Worm (Caenorhabditis elegans) whole organism, young adult: ENCODE measurements around the gene C49F8.14.
A peak's percentile ranks its signal among the peaks of the same experiment; 100 is the strongest.

Experiments
- B0261.1 ChIP-seq: sonication (generic microtip); optimal IDR thresholded peaks from 2 replicates; lab custom pipeline; 2016; ENCODE audit warnings: mild to moderate bottlenecking, missing genetic modification characterization, moderate library complexity, missing compliant biosample characterization
- D2030.7 ChIP-seq: fragments of 200-800 bp; sonication (Bioruptor generic); IDR thresholded peaks from 2 replicates; pipeline ENCODE4 v1.3.6; 2022; ENCODE audit warnings: missing genetic modification reagents, missing genetic modification characterization, missing compliant biosample characterization
- F10E7.11 ChIP-seq: sonication (generic microtip); optimal IDR thresholded peaks from 2 replicates; lab custom pipeline; 2017; ENCODE audit warnings: mild to moderate bottlenecking, missing genetic modification characterization, moderate library complexity, missing compliant biosample characterization
- F22D6.2 ChIP-seq: sonication (generic microtip); optimal IDR thresholded peaks from 2 replicates; lab custom pipeline; 2016; ENCODE audit warnings: mild to moderate bottlenecking, missing genetic modification characterization, missing compliant biosample characterization
- F52B5.7 ChIP-seq: sonication (generic microtip); optimal IDR thresholded peaks from 2 replicates; lab custom pipeline; 2016; ENCODE audit warnings: mild to moderate bottlenecking, missing genetic modification characterization, missing compliant biosample characterization
- K11D2.4 ChIP-seq: fragments of 200-800 bp; sonication (Bioruptor generic); IDR thresholded peaks from 2 replicates; pipeline ENCODE4 v1.3.6; 2022; ENCODE audit warnings: missing genetic modification reagents, missing genetic modification characterization, missing compliant biosample characterization
- Y53F4B.3 ChIP-seq: fragments of 200-800 bp; sonication (Bioruptor generic); IDR thresholded peaks from 2 replicates; pipeline ENCODE4 v1.3.6; 2022; ENCODE audit warnings: missing genetic modification reagents, missing genetic modification characterization, missing compliant biosample characterization
- Y53G8AR.9 ChIP-seq: fragments of 200-800 bp; sonication (Bioruptor generic); conservative IDR thresholded peaks from 2 replicates; pipeline ENCODE4 v1.3.6; 2022; ENCODE audit warnings: missing genetic modification reagents, missing genetic modification characterization, missing compliant biosample characterization
- Y56A3A.18 ChIP-seq: fragments of 200-800 bp; sonication (Bioruptor generic); IDR thresholded peaks from 2 replicates; pipeline ENCODE4 v1.3.6; 2022; ENCODE audit warnings: missing genetic modification reagents, missing genetic modification characterization, missing compliant biosample characterization
- ZK185.1 ChIP-seq: sonication (generic microtip); optimal IDR thresholded peaks from 2 replicates; lab custom pipeline; 2016; ENCODE audit warnings: mild to moderate bottlenecking, missing genetic modification characterization, missing compliant biosample characterization; ENCODE audit not compliant: poor library complexity, severe bottlenecking
- aptf-3 ChIP-seq: fragments of 200-800 bp; sonication (Bioruptor generic); IDR thresholded peaks from 2 replicates; pipeline ENCODE4 v1.3.6; 2022; ENCODE audit warnings: missing genetic modification characterization, missing compliant biosample characterization
- atf-7 ChIP-seq: sonication (generic microtip); optimal IDR thresholded peaks from 2 replicates; lab custom pipeline; 2017; ENCODE audit warnings: mild to moderate bottlenecking, missing genetic modification characterization, missing compliant biosample characterization
- attf-3 ChIP-seq: fragments of 200-800 bp; sonication (Bioruptor generic); conservative IDR thresholded peaks from 2 replicates; pipeline ENCODE4 v1.3.6; 2022; ENCODE audit warnings: missing genetic modification reagents, missing genetic modification characterization, missing compliant biosample characterization
- attf-5 ChIP-seq: fragments of 200-800 bp; sonication (Bioruptor generic); optimal IDR thresholded peaks from 2 replicates; lab custom pipeline; 2018; ENCODE audit warnings: mild to moderate bottlenecking, missing genetic modification characterization, missing compliant biosample characterization
- cebp-1 ChIP-seq, 2 experiments: fragments of 200-800 bp in 1 of 2; sonication (Bioruptor generic) in 1 of 2; sonication (generic microtip) in 1 of 2; IDR thresholded peaks in 1 of 2; optimal IDR thresholded peaks in 1 of 2; 2 replicates each; pipeline versions ENCODE4 v1.3.6 to Lab custom; 2017 to 2022; ENCODE audit warnings: missing compliant biosample characterization in 2 of 2, missing genetic modification characterization in 2 of 2, mild to moderate bottlenecking in 1 of 2, missing genetic modification reagents in 1 of 2, moderate library complexity in 1 of 2
- die-1 ChIP-seq: sonication (generic microtip); optimal IDR thresholded peaks from 2 replicates; lab custom pipeline; 2016; ENCODE audit warnings: missing genotype, mild to moderate bottlenecking, missing genetic modification characterization, missing compliant biosample characterization
- efl-1 ChIP-seq: fragments of 150-350 bp; optimal IDR thresholded peaks from 2 replicates; lab custom pipeline; 2014; ENCODE audit warnings: missing biosample characterization, missing genetic modification reagents, missing genetic modification characterization
- egl-18 ChIP-seq: fragments of 200-800 bp; sonication (Bioruptor generic); IDR thresholded peaks from 2 replicates; pipeline ENCODE4 v1.3.6; 2022; ENCODE audit warnings: missing genetic modification reagents, missing genetic modification characterization, missing compliant biosample characterization
- hmg-1.2 ChIP-seq: fragments of 200-800 bp; sonication (Bioruptor generic); IDR thresholded peaks from 2 replicates; pipeline ENCODE4 v1.3.6; 2022; ENCODE audit warnings: missing genetic modification reagents, missing genetic modification characterization, missing compliant biosample characterization
- hsf-1 ChIP-seq: fragments of 200-800 bp; sonication (Bioruptor generic); IDR thresholded peaks from 2 replicates; pipeline ENCODE4 v1.3.6; 2022; ENCODE audit warnings: missing genetic modification reagents, missing genetic modification characterization, missing compliant biosample characterization
- lag-1 ChIP-seq: fragments of 200-800 bp; sonication (Bioruptor generic); IDR thresholded peaks from 2 replicates; pipeline ENCODE4 v1.3.6; 2022; ENCODE audit warnings: missing genetic modification reagents, missing genetic modification characterization, missing compliant biosample characterization
- let-526 ChIP-seq: fragments of 200-800 bp; sonication (Bioruptor generic); IDR thresholded peaks from 2 replicates; pipeline ENCODE4 v1.3.6; 2022; ENCODE audit warnings: missing genetic modification reagents, missing genetic modification characterization, missing compliant biosample characterization
- let-607 ChIP-seq, 2 experiments: fragments of 200-800 bp in 1 of 2; sonication (Bioruptor generic) in 1 of 2; sonication (generic microtip) in 1 of 2; optimal IDR thresholded peaks; 2 replicates each; lab custom pipeline; 2016 to 2018; ENCODE audit warnings: mild to moderate bottlenecking in 2 of 2, missing compliant biosample characterization in 2 of 2, missing genetic modification characterization in 2 of 2, moderate library complexity in 2 of 2, missing genotype in 1 of 2
- lin-26 ChIP-seq: fragments of 200-800 bp; sonication (Bioruptor generic); IDR thresholded peaks from 2 replicates; pipeline ENCODE4 v1.3.6; 2022; ENCODE audit warnings: missing genetic modification reagents, missing genetic modification characterization, missing compliant biosample characterization
- lin-40 ChIP-seq: sonication (generic microtip); optimal IDR thresholded peaks from 2 replicates; lab custom pipeline; 2016; ENCODE audit warnings: missing genetic modification characterization, mild to moderate bottlenecking, missing compliant biosample characterization, missing genotype, missing genetic modification reagents
- lir-1 ChIP-seq: fragments of 200-800 bp; sonication (Bioruptor generic); conservative IDR thresholded peaks from 2 replicates; pipeline ENCODE4 v1.3.6; 2022; ENCODE audit warnings: missing genetic modification reagents, missing genetic modification characterization, missing compliant biosample characterization
- lsy-27 ChIP-seq: sonication (generic microtip); optimal IDR thresholded peaks from 2 replicates; lab custom pipeline; 2017; ENCODE audit warnings: missing genetic modification characterization, mild to moderate bottlenecking, missing compliant biosample characterization, antibody characterized with exemption, missing genotype, borderline replicate concordance; ENCODE audit not compliant: insufficient read depth
- madf-3 ChIP-seq: fragments of 200-800 bp; sonication (Bioruptor generic); IDR thresholded peaks from 2 replicates; pipeline ENCODE4 v1.3.6; 2022; ENCODE audit warnings: missing genetic modification reagents, missing genetic modification characterization, missing compliant biosample characterization
- madf-6 ChIP-seq: fragments of 200-800 bp; sonication (Bioruptor generic); IDR thresholded peaks from 2 replicates; pipeline ENCODE4 v1.3.6; 2022; ENCODE audit warnings: missing genetic modification reagents, missing genetic modification characterization, missing compliant biosample characterization
- mcd-1 ChIP-seq: fragments of 200-800 bp; sonication (Bioruptor generic); IDR thresholded peaks from 2 replicates; pipeline ENCODE4 v1.3.6; 2022; ENCODE audit warnings: missing genetic modification reagents, missing genetic modification characterization, missing compliant biosample characterization
- nfya-1 ChIP-seq: sonication (generic microtip); optimal IDR thresholded peaks from 2 replicates; lab custom pipeline; 2017; ENCODE audit warnings: antibody characterized with exemption, missing compliant biosample characterization, missing genetic modification characterization, borderline replicate concordance; ENCODE audit not compliant: insufficient read depth
- rcor-1 ChIP-seq: fragments of 200-800 bp; sonication (Bioruptor generic); IDR thresholded peaks from 2 replicates; pipeline ENCODE4 v1.3.6; 2022; ENCODE audit warnings: missing genetic modification reagents, missing genetic modification characterization, missing compliant biosample characterization
- rec-8 ChIP-seq, 2 experiments: sonication (generic microtip); optimal IDR thresholded peaks; 2 replicates each; lab custom pipeline; 2016; ENCODE audit warnings: mild to moderate bottlenecking in 2 of 2, missing genetic modification characterization in 2 of 2, missing genetic modification reagents in 2 of 2, missing genotype in 2 of 2, missing biosample characterization in 1 of 2, missing compliant biosample characterization in 1 of 2, moderate library complexity in 1 of 2
- snpc-4 ChIP-seq, 5 experiments: fragments of 150-350 bp in 1 of 5; sonication (generic microtip) in 4 of 5; optimal IDR thresholded peaks; 2 replicates each; lab custom pipeline; 2014 to 2018; ENCODE audit warnings: missing genetic modification characterization in 5 of 5, missing biosample characterization in 3 of 5, antibody characterized with exemption in 2 of 5, mild to moderate bottlenecking in 2 of 5, missing compliant biosample characterization in 2 of 5, missing genotype in 2 of 5, moderate library complexity in 2 of 5, missing genetic modification reagents in 1 of 5
- tbp1 ChIP-seq: fragments of 200-800 bp; sonication (Bioruptor generic); optimal IDR thresholded peaks from 2 replicates; lab custom pipeline; 2018; ENCODE audit warnings: mild to moderate bottlenecking, missing genetic modification characterization, missing compliant biosample characterization
- tlf-1 ChIP-seq: fragments of 200-800 bp; sonication (Bioruptor generic); optimal IDR thresholded peaks from 2 replicates; lab custom pipeline; 2018; ENCODE audit warnings: mild to moderate bottlenecking, missing genetic modification characterization, missing compliant biosample characterization
- unc-62 ChIP-seq: fragments of 150-350 bp; optimal IDR thresholded peaks from 2 replicates; lab custom pipeline; 2014; ENCODE audit warnings: missing biosample characterization, missing genetic modification reagents, missing genetic modification characterization
- zfh-2 ChIP-seq: fragments of 200-800 bp; sonication (Bioruptor generic); conservative IDR thresholded peaks from 2 replicates; pipeline ENCODE4 v1.3.6; 2022; ENCODE audit warnings: missing genetic modification reagents, missing genetic modification characterization, missing compliant biosample characterization

C49F8.14 gene

ce11 chrX:13399221-13399620 is 22.5 kb upstream of the C49F8.14 start, which contains the start of gene F02C12.2:
Gene F02C12.2 (minus strand): TSS chrX:13399321.
- no peak for TF ChIP-seq lag-1
- TF ChIP-seq madf-6 (GFP tag; lab: Robert Waterston, UW) = no peak
- no peak for TF ChIP-seq hsf-1
- no peak for TF ChIP-seq unc-62
- no peak for TF ChIP-seq lir-1 (GFP tag; lab: Robert Waterston, UW)
- TF ChIP-seq let-526 = no peak
- no peak for TF ChIP-seq nfya-1 (tag; lab: Kevin White, UChicago)
- TF ChIP-seq tbp1 = no peak
- TF ChIP-seq F10E7.11 (tag; lab: Kevin White, UChicago) = no peak

DNA sequence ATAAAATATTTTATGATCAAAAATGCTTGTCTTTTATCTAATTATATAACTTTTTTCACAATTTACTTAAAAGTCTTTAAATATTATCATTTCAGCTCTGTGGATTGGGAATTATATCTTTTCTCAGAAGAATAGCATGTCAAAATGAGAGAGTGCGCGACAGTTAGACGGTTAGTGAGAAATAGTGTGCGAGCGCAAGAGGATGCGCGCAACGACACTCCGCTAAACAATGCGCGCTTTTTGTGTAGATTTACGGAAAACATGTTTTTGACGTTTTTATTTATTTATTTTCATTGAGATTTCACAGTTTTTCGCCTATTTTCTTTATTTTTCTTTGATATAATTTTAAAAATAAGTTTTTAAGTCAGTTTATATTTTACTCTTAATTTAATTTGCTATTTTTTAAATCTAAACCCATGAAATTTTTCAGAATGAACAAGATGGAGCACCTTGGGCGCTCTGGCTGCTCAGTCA is 19.8 kb upstream of the C49F8.14 start, which contains the start of gene F02C12.3:
Gene F02C12.3 (plus strand): TSS at position 424 of the 474 bp plus-strand sequence.
- TF ChIP-seq ZK185.1 (tag; lab: Kevin White, UChicago) (peak; percentile 30), lin-26 (no peak), madf-6 (GFP tag; lab: Robert Waterston, UW) (no peak), attf-3 (GFP tag; lab: Robert Waterston, UW) (peak; percentile 99), atf-7 (tag; lab: Kevin White, UChicago) (no peak), cebp-1 (GFP tag; IDR thresholded peaks at IDR 0.05; lab: Robert Waterston, UW) (no peak), cebp-1 (tag; optimal IDR thresholded peaks at IDR 0.05; lab: Kevin White, UChicago) (no peak), let-607 (tag; optimal IDR thresholded peaks at IDR 0.05; lab: Kevin White, UChicago) (peak in 1 of 2 experiments; percentile 23), mcd-1 (GFP tag; lab: Robert Waterston, UW) (peak; percentile 50; the same call in 1 of the 2 replicates), F52B5.7 (tag; lab: Kevin White, UChicago) (no peak), lsy-27 (tag; lab: Kevin White, UChicago) (no peak), attf-5 (GFP tag; lab: Kevin White, UChicago) (no peak), egl-18 (no peak), efl-1 (no peak), die-1 (tag; lab: Kevin White, UChicago) (no peak), hmg-1.2 (GFP tag; lab: Robert Waterston, UW) (peak; percentile 98), Y56A3A.18 (GFP tag; lab: Robert Waterston, UW) (no peak), rec-8 (tag; optimal IDR thresholded peaks at IDR 0.05; lab: Kevin White, UChicago) (no peak), aptf-3 (no peak), F22D6.2 (no peak), B0261.1 (peak; percentile 7), tlf-1 (GFP tag; lab: Kevin White, UChicago) (no peak), D2030.7 (GFP tag; lab: Robert Waterston, UW) (no peak), lag-1 (no peak), Y53G8AR.9 (GFP tag; lab: Robert Waterston, UW) (no peak), madf-3 (GFP tag; lab: Robert Waterston, UW) (no peak), snpc-4 (GFP tag; optimal IDR thresholded peaks at IDR 0.05; lab: Kevin White, UChicago) (no peak), snpc-4 (tag; optimal IDR thresholded peaks at IDR 0.05; lab: Kevin White, UChicago) (peak in 1 of 4 experiments; percentile 1), lin-40 (tag; lab: Kevin White, UChicago) (peak; percentile 80), zfh-2 (GFP tag; lab: Robert Waterston, UW) (no peak), rcor-1 (GFP tag; lab: Robert Waterston, UW) (0 out of 2 replicates have a peak, but pooled peaks have one; percentile 6), K11D2.4 (no peak), Y53F4B.3 (GFP tag; lab: Robert Waterston, UW) (no peak)
